Fruit fly (Drosophila melanogaster): ENCODE results near the gene Ced-12.

Gene Ced-12

DNA sequence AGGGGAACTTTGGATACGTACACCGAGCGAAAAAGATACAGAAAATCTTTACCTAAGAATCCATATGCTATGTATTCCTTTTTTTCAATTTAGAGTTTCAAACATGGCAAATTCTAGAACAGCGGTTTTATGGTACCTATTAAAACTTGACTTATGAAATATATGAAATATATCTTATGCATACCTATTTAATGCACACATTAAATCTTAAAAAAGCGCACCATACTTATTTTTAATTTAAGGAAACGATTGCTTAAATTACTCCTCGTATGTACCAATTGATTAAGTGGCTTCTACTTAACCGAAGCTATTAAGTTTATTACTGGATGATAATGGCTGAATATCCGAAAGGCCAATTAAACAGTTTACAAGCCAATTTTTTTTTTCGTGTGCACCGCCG lies 22.4 kb downstream of the Ced-12 start:
- no peak for TF ChIP-seq CG5204 (GFP tag; optimal IDR thresholded peaks at IDR 0.05)
- TF ChIP-seq CG11617 (GFP tag; optimal IDR thresholded peaks at IDR 0.05), result no peak
- TF ChIP-seq CG7045 (GFP tag; optimal IDR thresholded peaks at IDR 0.05), result no peak
- TF ChIP-seq CG1620 (GFP tag; optimal IDR thresholded peaks at IDR 0.05), result no peak
- no peak for TF ChIP-seq CG14711 (tag; optimal IDR thresholded peaks at IDR 0.05)
- no peak for TF ChIP-seq CG12768 (GFP tag; optimal IDR thresholded peaks at IDR 0.05)
- TF ChIP-seq pad (GFP tag; optimal IDR thresholded peaks at IDR 0.05), result no peak
- TF ChIP-seq Hr96 (GFP tag; optimal IDR thresholded peaks at IDR 0.05), result no peak
- no peak for TF ChIP-seq Mnt (GFP tag; optimal IDR thresholded peaks at IDR 0.05)
- TF ChIP-seq CG7101 (tag; optimal IDR thresholded peaks at IDR 0.05), result no peak

DNA sequence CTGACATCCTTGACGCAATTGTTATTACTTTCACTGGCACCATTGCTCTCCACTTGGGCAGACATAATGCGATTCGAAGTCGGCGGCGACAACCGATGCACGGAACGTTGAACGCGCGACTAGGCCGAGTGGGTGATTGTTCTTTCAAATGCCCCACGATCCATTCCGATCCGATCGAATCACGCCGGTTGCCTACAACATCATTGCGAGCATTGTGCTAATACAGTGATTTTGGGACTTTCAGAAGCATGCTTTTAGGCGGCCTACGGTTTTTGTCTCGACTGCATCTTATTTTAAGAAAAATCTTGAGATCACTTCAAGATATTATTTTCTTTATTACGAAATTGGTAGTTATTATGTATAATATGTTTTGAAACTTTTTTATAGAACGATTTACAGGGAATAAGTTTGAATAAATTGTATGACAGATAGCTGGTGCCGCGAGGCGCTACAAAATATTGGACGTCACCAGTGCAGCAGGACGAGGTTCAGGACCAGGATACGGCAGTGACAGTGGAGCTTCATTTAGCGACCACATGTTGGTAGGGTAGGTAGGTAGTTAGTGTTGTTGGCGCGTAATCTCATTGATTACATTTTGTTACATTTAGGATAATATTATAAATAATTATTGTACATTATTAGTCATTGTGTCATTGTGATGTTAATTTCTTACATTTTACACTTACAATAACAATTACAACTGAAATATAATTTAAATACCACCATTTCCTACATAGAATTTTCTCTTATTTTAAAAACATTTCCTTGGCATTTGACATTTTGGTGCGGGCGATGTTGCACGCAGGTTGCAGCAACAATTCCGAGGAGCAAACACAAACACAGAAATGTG lies 35.9 kb downstream of the Ced-12 start, which contains the start of gene rho-6:
rho-6 (minus strand) TSS at position 137 of the 850 bp plus-strand sequence.
- TF ChIP-seq CG11617 (GFP tag; optimal IDR thresholded peaks at IDR 0.05) (no peak), CG7045 (GFP tag; optimal IDR thresholded peaks at IDR 0.05) (no peak), CG12768 (GFP tag; optimal IDR thresholded peaks at IDR 0.05) (no peak), tj (GFP tag; optimal IDR thresholded peaks at IDR 0.05) (no peak), kay (GFP tag; ENCODE audit: borderline replicate concordance) (no peak), ovo (GFP tag; optimal IDR thresholded peaks at IDR 0.05) (no peak), CG1620 (GFP tag; optimal IDR thresholded peaks at IDR 0.05) (no peak), Clk (GFP tag; optimal IDR thresholded peaks at IDR 0.05) (no peak), CG33017 (tag; optimal IDR thresholded peaks at IDR 0.05) (no peak), CG14711 (tag; optimal IDR thresholded peaks at IDR 0.05) (no peak), bab1 (GFP tag; optimal IDR thresholded peaks at IDR 0.05) (no peak), pad (GFP tag; optimal IDR thresholded peaks at IDR 0.05) (no peak), Mnt (GFP tag; optimal IDR thresholded peaks at IDR 0.05) (no peak), toe (GFP tag; optimal IDR thresholded peaks at IDR 0.05) (no peak), CG5204 (GFP tag; optimal IDR thresholded peaks at IDR 0.05) (no peak), CG7101 (tag; optimal IDR thresholded peaks at IDR 0.05) (no peak), cnc (optimal IDR thresholded peaks at IDR 0.05) (no peak), Hr96 (GFP tag; optimal IDR thresholded peaks at IDR 0.05) (no peak), Crg-1 (GFP tag; optimal IDR thresholded peaks at IDR 0.05) (no peak), cic (GFP tag; optimal IDR thresholded peaks at IDR 0.05) (no peak)

DNA sequence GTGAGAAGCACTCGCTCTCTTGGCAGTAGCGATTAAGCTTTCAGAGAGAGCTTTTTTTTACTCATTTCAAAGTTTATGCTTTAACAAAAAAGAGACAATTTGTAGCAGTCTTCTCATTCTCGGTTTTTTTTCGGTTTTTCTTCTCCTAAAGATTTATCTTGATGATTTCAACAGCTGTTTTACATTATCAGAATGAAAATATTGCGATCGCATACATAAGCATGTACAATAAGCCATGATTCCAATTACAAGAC lies 36.4 kb downstream of the Ced-12 start:
- TF ChIP-seq pad (GFP tag; optimal IDR thresholded peaks at IDR 0.05) (no peak), CG7045 (GFP tag; optimal IDR thresholded peaks at IDR 0.05) (no peak), CG7101 (tag; optimal IDR thresholded peaks at IDR 0.05) (no peak), CG33017 (tag; optimal IDR thresholded peaks at IDR 0.05) (no peak), toe (GFP tag; optimal IDR thresholded peaks at IDR 0.05) (no peak), ovo (GFP tag; optimal IDR thresholded peaks at IDR 0.05) (no peak), tj (GFP tag; optimal IDR thresholded peaks at IDR 0.05) (no peak), cnc (optimal IDR thresholded peaks at IDR 0.05) (no peak), CG5204 (GFP tag; optimal IDR thresholded peaks at IDR 0.05) (no peak), CG14711 (tag; optimal IDR thresholded peaks at IDR 0.05) (no peak), Mnt (GFP tag; optimal IDR thresholded peaks at IDR 0.05) (no peak), Crg-1 (GFP tag; optimal IDR thresholded peaks at IDR 0.05) (no peak), Hr96 (GFP tag; optimal IDR thresholded peaks at IDR 0.05) (no peak), CG1620 (GFP tag; optimal IDR thresholded peaks at IDR 0.05) (no peak), CG11617 (GFP tag; optimal IDR thresholded peaks at IDR 0.05) (no peak), CG12768 (GFP tag; optimal IDR thresholded peaks at IDR 0.05) (no peak), kay (GFP tag; ENCODE audit: borderline replicate concordance) (no peak)

DNA sequence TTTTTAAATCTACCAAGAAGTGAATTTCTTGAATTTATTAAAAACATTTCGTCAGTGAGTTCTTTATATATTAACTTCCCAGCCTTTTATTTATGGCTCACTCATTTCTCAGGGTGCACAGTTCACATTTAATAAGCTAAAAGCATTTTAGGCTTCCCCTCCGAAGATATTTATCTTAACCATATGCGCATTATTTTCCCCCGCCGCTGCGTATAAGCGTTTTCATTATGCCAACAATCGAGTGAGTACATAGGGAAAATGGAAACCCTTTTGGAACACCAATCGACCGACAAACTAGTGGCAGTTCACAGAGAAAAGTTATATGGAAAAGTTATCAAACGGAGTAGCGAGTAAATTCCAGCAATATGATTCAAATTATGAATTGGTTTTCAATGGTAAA lies 40.1 kb downstream of the Ced-12 start, which contains the start of gene Gr33a:
Gr33a (plus strand) TSS at position 301 of the 400 bp plus-strand sequence.
- TF ChIP-seq CG1620 (GFP tag; optimal IDR thresholded peaks at IDR 0.05), result no peak
- TF ChIP-seq Hr96 (GFP tag; optimal IDR thresholded peaks at IDR 0.05), result no peak
- no peak for TF ChIP-seq Crg-1 (GFP tag; optimal IDR thresholded peaks at IDR 0.05)
- TF ChIP-seq bab1 (GFP tag; optimal IDR thresholded peaks at IDR 0.05), result no peak
- TF ChIP-seq CG12768 (GFP tag; optimal IDR thresholded peaks at IDR 0.05), result no peak
- TF ChIP-seq pad (GFP tag; optimal IDR thresholded peaks at IDR 0.05), result no peak
- no peak for TF ChIP-seq tj (GFP tag; optimal IDR thresholded peaks at IDR 0.05)
- peak; percentile 4 for TF ChIP-seq kay (GFP tag; ENCODE audit: borderline replicate concordance)
- no peak for TF ChIP-seq ovo (GFP tag; optimal IDR thresholded peaks at IDR 0.05)

DNA sequence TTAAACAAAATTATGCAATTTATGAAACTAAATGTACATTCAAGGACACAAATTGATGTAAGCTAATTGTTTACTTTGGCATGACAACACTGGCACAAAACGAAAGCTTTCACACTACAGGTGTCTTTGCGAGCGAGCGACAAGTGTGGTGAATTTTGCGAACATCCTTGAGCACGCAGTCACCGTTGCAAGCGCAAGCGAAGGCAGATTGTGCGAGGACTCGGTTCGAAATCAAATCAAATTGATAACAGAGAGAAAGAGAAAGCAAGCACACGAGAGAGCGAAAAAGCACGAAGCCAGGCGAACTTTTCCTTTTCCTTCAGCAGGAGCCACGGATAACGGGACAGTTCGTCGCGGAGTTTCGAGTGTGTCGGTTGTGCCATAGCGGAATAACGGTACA lies 44.8 kb downstream of the Ced-12 start, which contains the start of gene CG31760:
CG31760 (plus strand) TSS at position 342 of the 400 bp plus-strand sequence.
- no peak for TF ChIP-seq CG11617 (GFP tag; optimal IDR thresholded peaks at IDR 0.05)
- no peak for TF ChIP-seq ovo (GFP tag; optimal IDR thresholded peaks at IDR 0.05)
- TF ChIP-seq CG7101 (tag; optimal IDR thresholded peaks at IDR 0.05), result no peak
- no peak for TF ChIP-seq CG33017 (tag; optimal IDR thresholded peaks at IDR 0.05)
- no peak for TF ChIP-seq CG14711 (tag; optimal IDR thresholded peaks at IDR 0.05)

Measured in whole organism, adult.